Fruit fly (Drosophila melanogaster): ENCODE measurements around the gene CG13247.

DNA sequence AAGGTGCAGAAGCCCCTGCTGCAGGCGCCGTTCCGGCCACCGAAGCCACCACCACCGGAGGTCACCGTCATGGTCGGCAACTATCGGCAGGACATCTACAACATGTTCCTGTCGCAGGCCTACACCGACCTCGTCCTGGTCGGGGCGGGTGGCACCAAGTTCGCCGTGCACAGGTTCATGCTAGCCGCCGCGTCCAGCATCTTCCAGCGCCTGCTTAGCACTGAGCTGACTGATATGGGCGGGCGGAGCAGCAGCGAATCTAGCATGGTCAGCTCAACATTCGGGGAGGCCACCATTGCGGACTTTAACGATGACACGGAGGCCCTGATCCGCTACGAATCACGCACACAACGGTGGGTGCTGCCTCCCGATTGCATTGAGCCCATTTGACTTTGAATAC is 9.4 kb downstream of the CG13247 start:
- TF ChIP-seq rn (GFP tag; IDR thresholded peaks at IDR 0.05), result no peak
- no peak for TF ChIP-seq Ets98B (GFP tag; IDR thresholded peaks at IDR 0.05)
- no peak for TF ChIP-seq fd96Ca (GFP tag; IDR thresholded peaks at IDR 0.05)
- TF ChIP-seq Pif1A (GFP tag; optimal IDR thresholded peaks at IDR 0.05), result no peak
- no peak for TF ChIP-seq Pif1B (GFP tag; optimal IDR thresholded peaks at IDR 0.05)
- no peak for TF ChIP-seq EcR (GFP tag; optimal IDR thresholded peaks at IDR 0.05)
- TF ChIP-seq CG9948 (tag; optimal IDR thresholded peaks at IDR 0.05), result no peak
- TF ChIP-seq CG34367 (tag; optimal IDR thresholded peaks at IDR 0.05), result no peak
- no peak for TF ChIP-seq CG10348 (GFP tag; IDR thresholded peaks at IDR 0.05)
- no peak for TF ChIP-seq Snoo (tag; optimal IDR thresholded peaks at IDR 0.05)
